Fruit fly (Drosophila melanogaster) whole organism, prepupa: ENCODE data around the gene CG31883.

Experiments used
- CG10669 ChIP-seq: fragments of 200-800 bp; sonication (Bioruptor generic); optimal IDR thresholded peaks from 3 replicates; lab custom pipeline; 2018; ENCODE audit warnings: missing biosample characterization, mild to moderate bottlenecking, missing genetic modification characterization, moderate library complexity
- CG1621 ChIP-seq: fragments of 200-800 bp; sonication (Bioruptor generic); optimal IDR thresholded peaks from 3 replicates; lab custom pipeline; 2018; ENCODE audit warnings: missing biosample characterization, mild to moderate bottlenecking, missing genetic modification characterization
- CG16779 ChIP-seq: fragments of 200-800 bp; sonication (Bioruptor generic); optimal IDR thresholded peaks from 3 replicates; lab custom pipeline; 2017; ENCODE audit warnings: missing biosample characterization, mild to moderate bottlenecking, missing genetic modification characterization
- CG6854 ChIP-seq: fragments of 200-800 bp; sonication (Bioruptor generic); optimal IDR thresholded peaks from 2 replicates; lab custom pipeline; 2017; ENCODE audit warnings: missing biosample characterization, mild to moderate bottlenecking, missing genetic modification characterization
- CG8319 ChIP-seq: fragments of 200-800 bp; sonication (Bioruptor generic); optimal IDR thresholded peaks from 3 replicates; lab custom pipeline; 2016; ENCODE audit warnings: missing biosample characterization, missing genetic modification characterization
- Eip75B ChIP-seq: fragments of 200-800 bp; sonication (Bioruptor generic); optimal IDR thresholded peaks from 3 replicates; lab custom pipeline; 2016; ENCODE audit warnings: missing biosample characterization, missing genetic modification characterization
- Smox ChIP-seq: fragments of 200-800 bp; sonication (Bioruptor generic); optimal IDR thresholded peaks from 3 replicates; lab custom pipeline; 2016; ENCODE audit warnings: missing biosample characterization, missing genetic modification characterization
- acj6 ChIP-seq: fragments of 200-800 bp; sonication (Bioruptor generic); optimal IDR thresholded peaks from 3 replicates; lab custom pipeline; 2016; ENCODE audit warnings: missing biosample characterization, missing genetic modification characterization
- fd59A ChIP-seq: fragments of 200-800 bp; sonication (Bioruptor generic); optimal IDR thresholded peaks from 2 replicates; lab custom pipeline; 2017; ENCODE audit warnings: missing biosample characterization, mild to moderate bottlenecking, missing genetic modification characterization, missing genetic modification reagents
- fd85E ChIP-seq: fragments of 200-800 bp; sonication (Bioruptor generic); optimal IDR thresholded peaks from 3 replicates; lab custom pipeline; 2016; ENCODE audit warnings: missing biosample characterization, missing genetic modification characterization
- net ChIP-seq: fragments of 200-800 bp; sonication (Bioruptor generic); optimal IDR thresholded peaks from 3 replicates; lab custom pipeline; 2016; ENCODE audit warnings: missing biosample characterization, missing genetic modification characterization
- salr ChIP-seq, 2 experiments: fragments of 200-800 bp; sonication (Bioruptor generic); optimal IDR thresholded peaks; 3 replicates each; lab custom pipeline; 2016 to 2018; ENCODE audit warnings: missing biosample characterization in 2 of 2, missing genetic modification characterization in 2 of 2, mild to moderate bottlenecking in 1 of 2
- svp ChIP-seq: fragments of 200-800 bp; sonication (Bioruptor generic); peaks from one replicate; lab custom pipeline; 2016; ENCODE audit warnings: missing biosample characterization, missing genetic modification characterization

DNA sequence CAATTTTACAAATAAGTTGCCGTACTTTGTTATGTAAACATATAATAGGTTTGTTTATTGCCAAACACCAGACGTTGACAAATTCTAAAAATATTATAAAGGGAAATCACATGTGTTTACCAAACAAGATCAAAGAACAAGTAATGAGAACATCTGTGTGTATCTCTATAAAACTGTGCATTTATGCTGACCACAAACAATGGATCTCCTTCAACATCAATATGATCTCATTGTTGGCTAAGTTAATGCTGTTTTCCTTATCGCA, 29.4 kb upstream of the CG31883 start:
- no peak for TF ChIP-seq net (GFP tag; lab: Kevin White, UChicago)
- no peak for TF ChIP-seq CG10669
- TF ChIP-seq CG16779 (tag; lab: Kevin White, UChicago): no peak
- no peak for TF ChIP-seq fd59A (GFP tag; lab: Kevin White, UChicago)
- TF ChIP-seq salr (GFP tag; optimal IDR thresholded peaks at IDR 0.05; lab: Kevin White, UChicago): no peak
- TF ChIP-seq acj6 (GFP tag; lab: Kevin White, UChicago): no peak
- no peak for TF ChIP-seq Smox (GFP tag; lab: Kevin White, UChicago)
- TF ChIP-seq Eip75B (GFP tag; lab: Kevin White, UChicago): no peak
- TF ChIP-seq CG8319 (GFP tag; lab: Kevin White, UChicago): no peak
- TF ChIP-seq CG1621 (tag; lab: Kevin White, UChicago): no peak
- TF ChIP-seq CG6854 (GFP tag; lab: Kevin White, UChicago): no peak
- TF ChIP-seq fd85E (GFP tag; lab: Kevin White, UChicago): no peak
- TF ChIP-seq svp: no peak
